Worm (Caenorhabditis elegans): Measurements from ENCODE around the gene BE10.5.

BE10.5 gene

ce11 chrIII:12848981-12849589, 42.5 kb upstream of the BE10.5 start (continued):
- TF ChIP-seq aly-2 (tag; optimal IDR thresholded peaks at IDR 0.05) = no peak
- TF ChIP-seq nhr-20 (tag; optimal IDR thresholded peaks at IDR 0.05) = peak; percentile 83
- TF ChIP-seq lin-39 (tag; optimal IDR thresholded peaks at IDR 0.05) = no peak
- no peak for TF ChIP-seq F16B12.6 (tag; optimal IDR thresholded peaks at IDR 0.05)
- peak; percentile 97 for TF ChIP-seq nhr-85 (tag)
- TF ChIP-seq nhr-84 (tag; optimal IDR thresholded peaks at IDR 0.05) = no peak
- TF ChIP-seq nhr-28 (tag; optimal IDR thresholded peaks at IDR 0.05) = no peak
- TF ChIP-seq jun-1 (tag; optimal IDR thresholded peaks at IDR 0.05) = no peak
- no peak for TF ChIP-seq unc-98 (GFP tag; IDR thresholded peaks at IDR 0.05)
- TF ChIP-seq sox-4 (tag; optimal IDR thresholded peaks at IDR 0.05) = no peak
- TF ChIP-seq ceh-63 (GFP tag; optimal IDR thresholded peaks at IDR 0.05) = no peak
- TF ChIP-seq fkh-8 (tag; optimal IDR thresholded peaks at IDR 0.05) = no peak
- no peak for TF ChIP-seq sptf-1 (tag; optimal IDR thresholded peaks at IDR 0.05)
- TF ChIP-seq unc-62 (GFP tag; optimal IDR thresholded peaks at IDR 0.05) = no peak
- no peak for TF ChIP-seq rnt-1 (tag; optimal IDR thresholded peaks at IDR 0.05)
- TF ChIP-seq egl-13 (tag; optimal IDR thresholded peaks at IDR 0.05) = no peak
- TF ChIP-seq xbp-1 (tag; optimal IDR thresholded peaks at IDR 0.05) = no peak
- TF ChIP-seq mdl-1 (tag; optimal IDR thresholded peaks at IDR 0.05) = peak in 1 of 2 experiments; percentile 6
- TF ChIP-seq ces-1 (GFP tag; optimal IDR thresholded peaks at IDR 0.05) = no peak
- no peak for TF ChIP-seq pag-3 (tag; optimal IDR thresholded peaks at IDR 0.05; ENCODE audit: borderline replicate concordance, insufficient read depth)
- peak; percentile 85 to 99 (median 96) for TF ChIP-seq elt-3 (tag; optimal IDR thresholded peaks at IDR 0.05)
- no peak for TF ChIP-seq C34B4.2 (tag; optimal IDR thresholded peaks at IDR 0.05)
- TF ChIP-seq skn-1 (tag; optimal IDR thresholded peaks at IDR 0.05) = no peak
- TF ChIP-seq ceh-82 (tag; optimal IDR thresholded peaks at IDR 0.05) = no peak
- TF ChIP-seq snpc-4 (tag; optimal IDR thresholded peaks at IDR 0.05) = no peak
- TF ChIP-seq lin-13 (GFP tag; optimal IDR thresholded peaks at IDR 0.05) = peak; percentile 20
- TF ChIP-seq pax-3 (tag; optimal IDR thresholded peaks at IDR 0.05) = no peak
- TF ChIP-seq C04F5.9 (tag; optimal IDR thresholded peaks at IDR 0.05) = no peak
- TF ChIP-seq nhr-12 (tag; optimal IDR thresholded peaks at IDR 0.05) = no peak
- no peak for TF ChIP-seq nhr-77 (tag; optimal IDR thresholded peaks at IDR 0.05)
- TF ChIP-seq nhr-90 (tag; optimal IDR thresholded peaks at IDR 0.05; ENCODE audit: poor library complexity) = peak; percentile 34
- no peak for TF ChIP-seq elt-2 (tag; optimal IDR thresholded peaks at IDR 0.05)

DNA sequence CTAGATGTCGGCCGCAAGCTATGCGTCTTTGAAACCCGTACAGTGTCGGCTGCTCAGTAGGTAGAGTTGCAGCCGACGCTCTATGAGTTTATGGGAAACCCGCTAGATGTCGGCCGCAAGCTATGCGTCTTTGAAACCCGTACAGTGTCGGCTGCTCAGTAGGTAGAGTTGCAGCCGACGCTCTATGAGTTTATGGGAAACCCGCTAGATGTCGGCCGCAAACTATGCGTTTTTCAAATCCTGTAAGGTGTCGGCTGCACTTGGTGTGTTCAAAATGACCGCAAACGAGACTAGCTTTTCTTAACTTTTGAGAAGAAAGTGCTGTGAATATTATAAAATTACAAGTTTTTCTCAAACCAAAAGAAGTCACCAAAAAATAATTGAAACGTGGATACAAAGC, 41.6 kb upstream of the BE10.5 start:
- TF ChIP-seq snpc-4 (tag; optimal IDR thresholded peaks at IDR 0.05) = peak; percentile 19

DNA sequence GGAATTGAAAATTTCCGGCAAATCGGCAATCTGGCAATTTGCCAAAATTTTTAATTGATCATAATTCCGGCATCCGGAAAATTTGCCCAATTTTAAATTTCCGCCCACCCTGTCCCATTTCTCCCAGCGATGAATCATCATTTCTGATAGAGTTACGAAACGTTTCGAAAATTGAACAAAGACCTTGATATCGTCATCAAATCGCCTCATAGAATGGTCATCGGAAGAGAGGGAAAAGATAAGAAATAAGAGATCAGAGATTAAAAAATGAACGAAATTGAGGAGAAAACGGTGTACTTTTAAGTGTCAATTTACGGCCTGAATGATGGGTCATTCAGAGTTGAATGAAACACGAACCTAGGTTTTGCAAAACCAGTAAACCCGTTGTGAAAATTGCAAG, 41.0 kb upstream of the BE10.5 start:
- TF ChIP-seq unc-30 (tag; optimal IDR thresholded peaks at IDR 0.05) (no peak), elt-3 (tag; optimal IDR thresholded peaks at IDR 0.05) (peak in 4 of 6 experiments; percentile 52 to 87 (median 76)), efl-1 (optimal IDR thresholded peaks at IDR 0.05) (no peak), efl-1 (GFP tag; optimal IDR thresholded peaks at IDR 0.05 in 1 of 2) (peak; percentile 14 to 64), fos-1 (tag; optimal IDR thresholded peaks at IDR 0.05) (peak; percentile 56), skn-1 (tag; optimal IDR thresholded peaks at IDR 0.05) (peak; percentile 28), blmp-1 (tag; optimal IDR thresholded peaks at IDR 0.05) (peak; percentile 59), hlh-4 (tag; optimal IDR thresholded peaks at IDR 0.05) (no peak), nhr-71 (tag; optimal IDR thresholded peaks at IDR 0.05) (peak; percentile 4), dpl-1 (GFP tag; optimal IDR thresholded peaks at IDR 0.05) (peak in 2 of 3 experiments; percentile 2 to 33), lin-14 (GFP tag; optimal IDR thresholded peaks at IDR 0.05) (peak; percentile 57), dsc-1 (tag; optimal IDR thresholded peaks at IDR 0.05) (no peak), nhr-85 (tag) (peak; percentile 92), snu-23 (GFP tag; optimal IDR thresholded peaks at IDR 0.05) (peak; percentile 11), mep-1 (tag; optimal IDR thresholded peaks at IDR 0.05) (peak; percentile 36)

All from whole organism, L1 larva.